Worm (Caenorhabditis elegans): ENCODE measurements around the gene F11D11.3.

DNA sequence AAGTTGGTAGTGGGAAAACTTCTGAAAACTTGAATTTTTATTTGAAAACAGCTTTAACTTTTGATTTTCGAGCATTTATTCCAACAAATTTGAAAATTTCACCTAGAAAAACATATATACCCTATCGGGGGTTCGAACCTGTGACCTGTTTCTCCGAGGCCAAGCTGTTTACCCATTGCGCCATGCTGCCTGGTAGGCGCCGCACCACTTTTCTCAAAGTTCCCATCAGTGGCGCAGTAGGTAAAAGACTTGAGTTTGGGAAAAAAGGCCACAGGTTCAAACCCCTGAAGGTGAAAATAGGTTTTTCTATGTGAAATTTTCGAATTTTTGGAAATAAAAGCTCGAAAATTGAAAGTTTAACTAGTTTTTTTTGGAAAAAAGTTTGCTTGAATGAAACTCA, 20.5 kb upstream of the F11D11.3 start:
- TF ChIP-seq ama-1 (optimal IDR thresholded peaks at IDR 0.05) = no peak
- no peak for TF ChIP-seq nhr-237 (tag; optimal IDR thresholded peaks at IDR 0.05)
- no peak for TF ChIP-seq nhr-12 (tag; optimal IDR thresholded peaks at IDR 0.05)
- no peak for TF ChIP-seq nhr-23 (tag; optimal IDR thresholded peaks at IDR 0.05)
- no peak for TF ChIP-seq aly-2 (tag; optimal IDR thresholded peaks at IDR 0.05)
- no peak for TF ChIP-seq nhr-25 (tag; optimal IDR thresholded peaks at IDR 0.05)
- TF ChIP-seq nhr-11 (tag; optimal IDR thresholded peaks at IDR 0.05) = no peak
- TF ChIP-seq zag-1 (tag; optimal IDR thresholded peaks at IDR 0.05) = no peak
- TF ChIP-seq unc-62 (GFP tag; optimal IDR thresholded peaks at IDR 0.05) = no peak
- no peak for TF ChIP-seq snpc-4 (tag; optimal IDR thresholded peaks at IDR 0.05)
- no peak for TF ChIP-seq lin-39 (tag; optimal IDR thresholded peaks at IDR 0.05)
- no peak for TF ChIP-seq blmp-1 (tag; optimal IDR thresholded peaks at IDR 0.05; ENCODE audit: insufficient read depth)
